Worm (Caenorhabditis elegans) whole organism, mixed stage, embryonic: ENCODE data around the gene aptf-1.

Experiments used
- M03D4.4 ChIP-seq: sonication (generic microtip); optimal IDR thresholded peaks from 2 replicates; lab custom pipeline; 2017; ENCODE audit warnings: mild to moderate bottlenecking, missing genetic modification characterization, missing compliant biosample characterization
- bed-3 ChIP-seq: fragments of 200-800 bp; sonication (Bioruptor generic); optimal IDR thresholded peaks from 3 replicates; lab custom pipeline; 2018; ENCODE audit warnings: mild to moderate bottlenecking, missing genetic modification characterization, moderate library complexity, missing compliant biosample characterization
- ceh-39 ChIP-seq: fragments of 150-350 bp; optimal IDR thresholded peaks from 2 replicates; lab custom pipeline; 2014; ENCODE audit warnings: missing biosample characterization, missing genetic modification characterization
- ceh-43 ChIP-seq: fragments of 200-800 bp; sonication (Bioruptor generic); optimal IDR thresholded peaks from 2 replicates; lab custom pipeline; 2018; ENCODE audit warnings: mild to moderate bottlenecking, missing genetic modification characterization, moderate library complexity, missing compliant biosample characterization
- ceh-83 ChIP-seq: fragments of 200-800 bp; sonication (Bioruptor generic); optimal IDR thresholded peaks from 2 replicates; lab custom pipeline; 2018; ENCODE audit warnings: mild to moderate bottlenecking, missing genetic modification characterization, missing compliant biosample characterization
- ces-1 ChIP-seq: fragments of 150-350 bp; optimal IDR thresholded peaks from 2 replicates; lab custom pipeline; 2014; ENCODE audit warnings: missing biosample characterization, missing genetic modification reagents, missing genetic modification characterization
- cnd-1 ChIP-seq: fragments of 200-800 bp; sonication (Bioruptor generic); optimal IDR thresholded peaks from 2 replicates; lab custom pipeline; 2018; ENCODE audit warnings: mild to moderate bottlenecking, missing genetic modification characterization, missing compliant biosample characterization
- drap-1 ChIP-seq: fragments of 200-800 bp; sonication (Bioruptor generic); optimal IDR thresholded peaks from 3 replicates; lab custom pipeline; 2018; ENCODE audit warnings: mild to moderate bottlenecking, missing genetic modification characterization, missing compliant biosample characterization
- elt-1 ChIP-seq: sonication (generic microtip); optimal IDR thresholded peaks from 2 replicates; lab custom pipeline; 2017; ENCODE audit warnings: missing genetic modification characterization, mild to moderate bottlenecking, missing compliant biosample characterization, antibody characterized with exemption, moderate library complexity, borderline replicate concordance; ENCODE audit not compliant: insufficient read depth
- elt-3 ChIP-seq: fragments of 150-350 bp; optimal IDR thresholded peaks from 2 replicates; lab custom pipeline; 2014; ENCODE audit warnings: missing biosample characterization, missing genetic modification characterization
- flh-1 ChIP-seq: fragments of 200-800 bp; sonication (Bioruptor generic); optimal IDR thresholded peaks from 2 replicates; lab custom pipeline; 2018; ENCODE audit warnings: mild to moderate bottlenecking, missing genetic modification characterization, moderate library complexity, missing compliant biosample characterization
- ham-2 ChIP-seq: fragments of 200-800 bp; sonication (Bioruptor generic); optimal IDR thresholded peaks from 2 replicates; lab custom pipeline; 2018; ENCODE audit warnings: mild to moderate bottlenecking, missing genetic modification characterization, missing compliant biosample characterization
- hlh-1 ChIP-seq: fragments of 150-350 bp; optimal IDR thresholded peaks from 2 replicates; lab custom pipeline; 2014; ENCODE audit warnings: missing biosample characterization, missing genetic modification reagents, missing genetic modification characterization
- lin-13 ChIP-seq: fragments of 150-350 bp; optimal IDR thresholded peaks from 2 replicates; lab custom pipeline; 2014; ENCODE audit warnings: missing biosample characterization, missing genetic modification characterization
- lin-32 ChIP-seq: fragments of 200-800 bp; sonication (Bioruptor generic); optimal IDR thresholded peaks from 2 replicates; lab custom pipeline; 2018; ENCODE audit warnings: mild to moderate bottlenecking, missing genetic modification characterization, missing compliant biosample characterization
- mab-5 ChIP-seq: fragments of 150-350 bp; optimal IDR thresholded peaks from 2 replicates; lab custom pipeline; 2014; ENCODE audit warnings: missing biosample characterization, missing genetic modification characterization
- mep-1 ChIP-seq: fragments of 150-350 bp; optimal IDR thresholded peaks from 2 replicates; lab custom pipeline; 2017; ENCODE audit warnings: missing biosample characterization, missing genetic modification reagents, missing genetic modification characterization, inconsistent platforms
- mls-2 ChIP-seq: sonication (generic microtip); optimal IDR thresholded peaks from 2 replicates; lab custom pipeline; 2016; ENCODE audit warnings: mild to moderate bottlenecking, missing genetic modification characterization, moderate library complexity, missing compliant biosample characterization
- nhr-12 ChIP-seq: fragments of 150-350 bp; optimal IDR thresholded peaks from 2 replicates; lab custom pipeline; 2014; ENCODE audit warnings: missing biosample characterization, missing genetic modification characterization
- nhr-2 ChIP-seq: fragments of 150-350 bp; optimal IDR thresholded peaks from 2 replicates; lab custom pipeline; 2014; ENCODE audit warnings: missing biosample characterization, missing genetic modification characterization
- nhr-237 ChIP-seq: fragments of 150-350 bp; optimal IDR thresholded peaks from 2 replicates; lab custom pipeline; 2014; ENCODE audit warnings: missing biosample characterization, missing genetic modification characterization
- nhr-76 ChIP-seq: sonication (generic microtip); optimal IDR thresholded peaks from 2 replicates; lab custom pipeline; 2017; ENCODE audit warnings: missing biosample characterization, missing genetic modification characterization
- pha-4 ChIP-seq: fragments of 150-350 bp; optimal IDR thresholded peaks from 2 replicates; lab custom pipeline; 2018; ENCODE audit warnings: missing biosample characterization, missing genetic modification reagents, missing genetic modification characterization
- snpc-4 ChIP-seq: fragments of 150-350 bp; optimal IDR thresholded peaks from 2 replicates; lab custom pipeline; 2014; ENCODE audit warnings: missing biosample characterization, missing genetic modification characterization
- sptf-1 ChIP-seq: sonication (generic microtip); optimal IDR thresholded peaks from 2 replicates; lab custom pipeline; 2017; ENCODE audit warnings: mild to moderate bottlenecking, missing genetic modification characterization, moderate library complexity, missing compliant biosample characterization
- tbx-8 ChIP-seq: fragments of 200-800 bp; sonication (Bioruptor generic); optimal IDR thresholded peaks from 2 replicates; lab custom pipeline; 2018; ENCODE audit warnings: mild to moderate bottlenecking, missing genetic modification characterization, moderate library complexity, missing compliant biosample characterization
- unc-39 ChIP-seq: fragments of 150-350 bp; optimal IDR thresholded peaks from 2 replicates; lab custom pipeline; 2014; ENCODE audit warnings: missing biosample characterization, missing genetic modification characterization
- unc-62 ChIP-seq: fragments of 150-350 bp; optimal IDR thresholded peaks from 2 replicates; lab custom pipeline; 2014; ENCODE audit warnings: missing biosample characterization, missing genetic modification reagents, missing genetic modification characterization
- zip-8 ChIP-seq: fragments of 150-350 bp; optimal IDR thresholded peaks from 2 replicates; lab custom pipeline; 2014; ENCODE audit warnings: missing biosample characterization, missing genetic modification characterization
- ztf-11 ChIP-seq: fragments of 150-350 bp; optimal IDR thresholded peaks from 2 replicates; lab custom pipeline; 2014; ENCODE audit warnings: missing biosample characterization, missing genetic modification characterization

The aptf-1 gene

DNA sequence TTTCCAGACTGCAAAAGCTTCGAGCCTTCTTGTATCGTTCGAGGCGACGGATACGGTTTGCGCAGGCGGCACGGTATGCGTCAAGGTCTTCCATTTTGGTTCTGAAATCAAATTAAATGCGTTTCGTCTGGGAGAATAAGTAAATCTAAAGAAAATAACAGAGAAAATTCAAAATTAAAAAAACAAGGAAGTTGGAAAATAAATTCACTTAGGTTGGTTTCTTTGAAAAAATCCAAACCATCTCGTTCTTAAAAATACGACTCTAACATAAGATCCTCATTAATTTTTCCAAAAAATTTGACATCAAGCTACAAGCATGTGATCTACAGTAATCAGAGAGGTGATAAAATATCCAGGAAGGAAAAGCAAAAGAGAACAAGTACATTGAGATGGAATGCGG lies 44.6 kb upstream of the aptf-1 start, which contains the start of gene T25D10.4:
Gene T25D10.4, minus strand, starts transcription at position 101 of the 400 bp plus-strand sequence.
- no peak for TF ChIP-seq ceh-43 (GFP tag; lab: Kevin White, UChicago)
- no peak for TF ChIP-seq elt-3 (tag; lab: Kevin White, UChicago)
- no peak for TF ChIP-seq unc-39 (tag; lab: Kevin White, UChicago)
- no peak for TF ChIP-seq mep-1 (tag; lab: Kevin White, UChicago)
- no peak for TF ChIP-seq nhr-2 (tag; lab: Kevin White, UChicago)
- TF ChIP-seq flh-1 (GFP tag; lab: Kevin White, UChicago), result no peak
- no peak for TF ChIP-seq lin-13
- TF ChIP-seq mab-5, result no peak
- no peak for TF ChIP-seq unc-62
- TF ChIP-seq pha-4, result no peak
- TF ChIP-seq cnd-1 (tag; lab: Kevin White, UChicago), result no peak
- TF ChIP-seq mls-2 (tag; lab: Kevin White, UChicago), result no peak

DNA sequence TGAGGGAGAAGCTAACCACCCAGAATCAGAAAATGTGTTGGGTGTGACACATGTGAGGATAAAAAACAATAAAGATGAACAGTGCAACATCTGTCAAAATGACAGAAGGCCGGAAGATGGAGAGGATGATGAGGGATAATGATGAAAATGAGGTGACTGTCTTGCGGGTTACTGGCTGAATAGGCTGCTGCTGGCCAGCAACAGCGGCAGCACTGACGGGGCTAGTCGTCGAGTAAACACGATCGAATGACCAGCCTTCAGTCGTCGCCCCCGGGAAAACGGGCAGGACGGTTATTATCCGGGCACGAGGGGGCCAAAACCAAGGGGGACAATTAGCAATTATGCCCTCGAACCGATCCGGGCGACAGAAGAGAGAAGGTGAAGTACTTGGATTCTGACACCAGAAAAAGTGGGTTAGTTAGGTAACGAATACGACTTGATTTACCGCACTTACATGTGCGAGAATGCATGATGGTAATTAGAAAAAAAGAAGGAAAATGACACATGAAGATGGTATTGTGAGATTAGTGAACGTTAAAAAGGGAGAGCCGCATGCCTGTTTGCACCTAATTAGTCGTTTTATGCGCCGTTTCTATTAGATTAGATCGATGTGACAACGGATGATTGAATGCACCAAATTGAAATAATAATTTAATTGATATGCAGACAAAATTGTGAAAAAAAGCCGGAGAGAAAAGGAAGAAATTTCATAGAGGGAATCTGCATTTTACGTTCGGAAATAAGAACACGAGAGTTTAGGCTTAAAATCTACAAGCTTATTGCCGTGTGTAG lies 42.9 kb upstream of the aptf-1 start:
- TF ChIP-seq unc-62 (peak; percentile 57), nhr-2 (tag; lab: Kevin White, UChicago) (peak; percentile 93), ceh-83 (GFP tag; lab: Kevin White, UChicago) (no peak), cnd-1 (tag; lab: Kevin White, UChicago) (peak; percentile 90), mls-2 (tag; lab: Kevin White, UChicago) (peak; percentile 77), ham-2 (GFP tag; lab: Kevin White, UChicago) (peak; percentile 66), sptf-1 (tag; lab: Kevin White, UChicago) (peak; percentile 57), elt-1 (tag; lab: Kevin White, UChicago) (no peak), ces-1 (GFP tag; lab: Kevin White, UChicago) (peak; percentile 79), ceh-43 (GFP tag; lab: Kevin White, UChicago) (peak; percentile 76), lin-32 (GFP tag; lab: Kevin White, UChicago) (peak; percentile 51), elt-3 (tag; lab: Kevin White, UChicago) (no peak)

DNA sequence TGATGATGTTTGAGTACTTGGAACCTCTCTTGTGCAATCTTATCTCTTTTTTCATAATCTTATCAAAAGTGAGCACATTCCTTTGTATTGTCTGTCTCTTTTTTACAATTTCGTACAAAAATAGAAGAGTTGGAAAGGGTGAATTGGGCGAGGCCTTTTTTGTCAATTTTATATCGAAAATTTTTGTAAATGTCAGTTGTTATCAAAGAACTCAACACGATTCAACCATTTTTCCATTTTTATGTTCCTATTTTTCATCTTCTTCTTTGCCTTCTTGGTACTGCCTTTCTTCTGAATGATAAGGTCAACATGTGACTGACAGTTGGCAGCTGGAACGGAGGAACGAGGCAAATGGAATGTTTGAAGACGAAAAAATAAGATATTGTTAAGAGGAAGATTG lies 41.0 kb upstream of the aptf-1 start:
- no peak for TF ChIP-seq mab-5
- TF ChIP-seq unc-62, result no peak
- no peak for TF ChIP-seq snpc-4 (tag; lab: Kevin White, UChicago)
- TF ChIP-seq nhr-237 (tag; lab: Kevin White, UChicago), result no peak
- no peak for TF ChIP-seq zip-8

DNA sequence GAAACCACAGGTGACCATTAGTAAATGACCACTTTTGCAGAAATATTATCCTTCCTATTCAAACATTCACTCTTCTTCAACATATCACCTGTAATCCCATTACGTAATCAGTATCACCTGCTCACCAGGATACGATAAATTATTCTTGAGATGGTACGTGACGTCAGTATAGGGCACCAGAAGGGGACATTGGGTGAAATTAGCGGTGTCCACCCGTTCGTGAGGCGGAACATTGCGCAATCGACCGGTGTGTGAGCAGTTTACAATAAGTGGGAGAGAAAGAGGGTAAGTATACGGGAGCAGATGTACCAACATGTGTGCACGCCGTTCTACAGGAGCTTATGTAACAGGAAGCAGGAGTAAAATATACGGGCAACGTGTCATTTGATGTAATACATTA lies 36.8 kb upstream of the aptf-1 start:
- no peak for TF ChIP-seq drap-1 (GFP tag; lab: Kevin White, UChicago)
- peak; percentile 50 for TF ChIP-seq hlh-1 (tag; lab: Kevin White, UChicago)
- peak; percentile 95 for TF ChIP-seq nhr-2 (tag; lab: Kevin White, UChicago)
- peak; percentile 16 for TF ChIP-seq mls-2 (tag; lab: Kevin White, UChicago)
- no peak for TF ChIP-seq lin-32 (GFP tag; lab: Kevin White, UChicago)
- no peak for TF ChIP-seq ham-2 (GFP tag; lab: Kevin White, UChicago)
- TF ChIP-seq cnd-1 (tag; lab: Kevin White, UChicago), result peak; percentile 55
- no peak for TF ChIP-seq ceh-43 (GFP tag; lab: Kevin White, UChicago)
- TF ChIP-seq nhr-76 (tag; lab: Kevin White, UChicago), result no peak
- no peak for TF ChIP-seq ceh-83 (GFP tag; lab: Kevin White, UChicago)
- TF ChIP-seq nhr-12 (tag; lab: Kevin White, UChicago), result no peak
- peak; percentile 30 for TF ChIP-seq ceh-39
- TF ChIP-seq flh-1 (GFP tag; lab: Kevin White, UChicago), result no peak
- TF ChIP-seq bed-3 (GFP tag; lab: Kevin White, UChicago), result no peak
- TF ChIP-seq elt-3 (tag; lab: Kevin White, UChicago), result no peak
- no peak for TF ChIP-seq snpc-4 (tag; lab: Kevin White, UChicago)
- peak; percentile 95 for TF ChIP-seq zip-8
- TF ChIP-seq sptf-1 (tag; lab: Kevin White, UChicago), result peak; percentile 8
- no peak for TF ChIP-seq elt-1 (tag; lab: Kevin White, UChicago)
- peak; percentile 71 for TF ChIP-seq ztf-11 (tag; lab: Kevin White, UChicago)
- no peak for TF ChIP-seq M03D4.4 (tag; lab: Kevin White, UChicago)
- peak; percentile 26 for TF ChIP-seq unc-39 (tag; lab: Kevin White, UChicago)
- TF ChIP-seq tbx-8 (GFP tag; lab: Kevin White, UChicago), result no peak
